Fruit fly (Drosophila melanogaster): ENCODE data around the gene wfs1.

DNA sequence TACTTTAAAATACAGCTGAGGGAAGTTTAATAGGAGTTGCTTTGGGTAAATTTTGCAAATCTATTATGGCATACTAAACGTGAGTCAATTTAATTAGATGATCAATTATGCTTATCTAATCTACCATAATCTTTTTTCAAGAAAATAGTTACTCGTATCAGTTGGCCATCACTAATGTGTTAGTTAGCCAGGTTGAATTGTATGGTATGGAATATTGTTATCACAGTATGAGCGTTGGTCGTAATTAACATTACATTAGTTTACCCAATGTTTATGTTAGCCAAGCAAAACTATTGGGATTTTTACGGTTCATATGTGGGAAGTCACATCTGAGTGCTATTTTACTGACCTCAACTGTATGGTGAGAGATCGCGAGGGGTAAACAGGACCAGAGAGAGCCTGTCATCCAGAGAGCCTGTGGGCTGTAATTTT is 16.6 kb downstream of the wfs1 start:
- TF ChIP-seq CTCF (optimal IDR thresholded peaks at IDR 0.05): no peak
- TF ChIP-seq CG8478 (optimal IDR thresholded peaks at IDR 0.05): no peak
